Fruit fly (Drosophila melanogaster): ENCODE results near the gene CG32119.
A peak's percentile ranks its signal among the peaks of the same experiment; 100 is the strongest.

The CG32119 gene

DNA sequence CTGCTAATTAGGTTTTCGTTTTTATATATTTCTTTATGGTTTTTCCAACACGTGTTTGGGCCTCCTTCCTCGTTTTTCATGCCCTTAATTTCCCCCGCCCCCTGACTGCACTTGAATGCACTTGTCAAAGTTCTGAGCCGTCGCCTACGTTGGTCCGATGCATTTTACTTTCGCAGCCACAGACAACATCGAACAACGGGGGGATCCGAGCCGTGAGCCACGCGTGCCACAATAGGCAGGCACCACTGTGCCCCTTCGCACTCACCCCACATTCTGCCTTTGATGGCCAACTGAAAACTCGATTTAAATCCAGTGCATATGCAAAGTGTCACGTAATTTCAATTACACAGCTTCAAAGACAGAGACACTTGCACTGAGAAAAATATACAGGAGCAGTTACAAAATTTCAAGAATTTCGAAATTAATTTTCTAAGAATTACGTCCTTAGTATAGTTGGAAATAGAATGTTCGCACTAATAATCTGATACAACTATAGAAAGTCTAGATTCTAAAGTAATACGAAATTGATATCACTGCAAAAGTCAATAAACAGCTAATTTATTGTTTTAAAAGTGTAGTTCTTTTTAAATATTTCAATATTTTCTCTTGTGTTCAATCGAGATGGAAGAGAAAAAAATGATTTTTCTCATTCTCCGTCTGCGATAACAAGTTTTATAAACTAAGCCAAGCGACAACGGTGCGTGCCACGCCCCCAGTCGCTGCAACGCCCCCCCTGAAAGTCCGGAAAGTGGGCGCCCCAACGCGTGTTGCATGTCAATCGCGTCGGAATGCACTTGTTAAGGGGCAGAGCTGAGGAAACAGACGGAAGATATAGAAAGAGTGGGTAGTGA lies 33.7 kb downstream of the CG32119 start:
- TF ChIP-seq CG7368 (GFP tag; optimal IDR thresholded peaks at IDR 0.05) = peak; percentile 20
- TF ChIP-seq Sox14 (GFP tag; optimal IDR thresholded peaks at IDR 0.05) = peak; percentile 47
- no peak for TF ChIP-seq CG1621 (tag; optimal IDR thresholded peaks at IDR 0.05)
- TF ChIP-seq CG10669 (GFP tag; optimal IDR thresholded peaks at IDR 0.05) = peak; percentile 37
- TF ChIP-seq Smox (GFP tag; optimal IDR thresholded peaks at IDR 0.05) = no peak
- peak; percentile 14 for TF ChIP-seq CG11762 (GFP tag; optimal IDR thresholded peaks at IDR 0.05; ENCODE audit: insufficient read depth)
- peak; percentile 42 for TF ChIP-seq CG6276 (GFP tag; optimal IDR thresholded peaks at IDR 0.05)
- no peak for TF ChIP-seq CG8319 (GFP tag; optimal IDR thresholded peaks at IDR 0.05)
- TF ChIP-seq fkh (GFP tag; optimal IDR thresholded peaks at IDR 0.05) = no peak
- peak; percentile 4 for TF ChIP-seq CG31627 (GFP tag; optimal IDR thresholded peaks at IDR 0.05)
- TF ChIP-seq eg (GFP tag; IDR thresholded peaks at IDR 0.05) = peak; percentile 64; the same call in 2 of the 3 replicates
- no peak for TF ChIP-seq fd85E (GFP tag; optimal IDR thresholded peaks at IDR 0.05)
- peak; percentile 4 for TF ChIP-seq lz (GFP tag; optimal IDR thresholded peaks at IDR 0.05)
- peak; percentile 6 to 30 for TF ChIP-seq ss (GFP tag; optimal IDR thresholded peaks at IDR 0.05)
- 0 out of 2 replicates have a peak, but pooled peaks have one; percentile 41 for TF ChIP-seq CG11294 (GFP tag; IDR thresholded peaks at IDR 0.05)
- TF ChIP-seq CG9139 (GFP tag; optimal IDR thresholded peaks at IDR 0.05) = no peak
- peak; percentile 70 for TF ChIP-seq Hr4 (GFP tag; optimal IDR thresholded peaks at IDR 0.05)
- TF ChIP-seq Eip93F (GFP tag; optimal IDR thresholded peaks at IDR 0.05) = no peak
- TF ChIP-seq Hr39 (GFP tag; optimal IDR thresholded peaks at IDR 0.05) = no peak
- TF ChIP-seq CG6163 (GFP tag; IDR thresholded peaks at IDR 0.05) = peak; percentile 23; the same call in 1 of the 3 replicates
- no peak for TF ChIP-seq Blimp-1 (GFP tag; optimal IDR thresholded peaks at IDR 0.05)
- peak; percentile 18; the same call in 1 of the 2 replicates for TF ChIP-seq Gug (GFP tag; IDR thresholded peaks at IDR 0.05)
- peak; percentile 32 for TF ChIP-seq fd59A (GFP tag; optimal IDR thresholded peaks at IDR 0.05)
- no peak for TF ChIP-seq CG6854 (GFP tag; optimal IDR thresholded peaks at IDR 0.05)
- peak; percentile 53 for TF ChIP-seq CG10631 (GFP tag; optimal IDR thresholded peaks at IDR 0.05)
- TF ChIP-seq CG16779 (tag; optimal IDR thresholded peaks at IDR 0.05) = no peak
- TF ChIP-seq CG11902 (GFP tag; optimal IDR thresholded peaks at IDR 0.05) = no peak
- peak; percentile 44 for TF ChIP-seq acj6 (GFP tag; optimal IDR thresholded peaks at IDR 0.05)
- TF ChIP-seq net (GFP tag; optimal IDR thresholded peaks at IDR 0.05) = peak; percentile 60
- peak; percentile 6 for TF ChIP-seq dsx (GFP tag; optimal IDR thresholded peaks at IDR 0.05; ENCODE audit: poor library complexity, severe bottlenecking)
- TF ChIP-seq cyc (GFP tag; optimal IDR thresholded peaks at IDR 0.05) = peak; percentile 1
- TF ChIP-seq CG6792 (GFP tag; optimal IDR thresholded peaks at IDR 0.05) = no peak
- peak; percentile 58 for TF ChIP-seq OdsH (GFP tag; optimal IDR thresholded peaks at IDR 0.05)
- TF ChIP-seq CG34406 (GFP tag; optimal IDR thresholded peaks at IDR 0.05) = peak; percentile 26
- peak; percentile 28 for TF ChIP-seq spab (GFP tag; optimal IDR thresholded peaks at IDR 0.05)
- TF ChIP-seq CG3032 (tag; optimal IDR thresholded peaks at IDR 0.05) = peak; percentile 44
- peak; percentile 25 for TF ChIP-seq Met (GFP tag; optimal IDR thresholded peaks at IDR 0.05)
- no peak for TF ChIP-seq dac (GFP tag; optimal IDR thresholded peaks at IDR 0.05)
- TF ChIP-seq Ets96B (tag; optimal IDR thresholded peaks at IDR 0.05) = peak; percentile 61
- TF ChIP-seq Sox102F (GFP tag; optimal IDR thresholded peaks at IDR 0.05) = no peak
- TF ChIP-seq Eip75B (GFP tag; optimal IDR thresholded peaks at IDR 0.05) = peak; percentile 46
- peak; percentile 32 for TF ChIP-seq CG8632 (GFP tag; optimal IDR thresholded peaks at IDR 0.05)
- TF ChIP-seq CG3919 (GFP tag; optimal IDR thresholded peaks at IDR 0.05) = peak; percentile 59
- peak; percentile 55 for TF ChIP-seq pdm3 (GFP tag; optimal IDR thresholded peaks at IDR 0.05)
- peak; percentile 53 for TF ChIP-seq achi (GFP tag; optimal IDR thresholded peaks at IDR 0.05)
- peak; percentile 17 for TF ChIP-seq esn (GFP tag; optimal IDR thresholded peaks at IDR 0.05)
- peak; percentile 38 for TF ChIP-seq Lpt (GFP tag; optimal IDR thresholded peaks at IDR 0.05)
- peak; percentile 83 for TF ChIP-seq CG32006 (GFP tag; optimal IDR thresholded peaks at IDR 0.05)
- TF ChIP-seq salr (GFP tag; optimal IDR thresholded peaks at IDR 0.05) = peak in 1 of 2 experiments; percentile 76
